Worm (Caenorhabditis elegans) whole organism, L1 larva: ENCODE measurements around the gene D1044.1.

ENCODE experiments used
- C04F5.9 ChIP-seq: sonication (generic microtip); optimal IDR thresholded peaks from 2 replicates; lab custom pipeline; 2016; ENCODE audit warnings: missing genetic modification characterization, missing compliant biosample characterization
- C34B4.2 ChIP-seq: sonication (generic microtip); optimal IDR thresholded peaks from 2 replicates; lab custom pipeline; 2017; ENCODE audit warnings: mild to moderate bottlenecking, missing genetic modification characterization, missing compliant biosample characterization
- Y116A8C.19 ChIP-seq: sonication (generic microtip); optimal IDR thresholded peaks from 2 replicates; lab custom pipeline; 2016; ENCODE audit warnings: missing compliant biosample characterization, missing genetic modification characterization, borderline replicate concordance
- aly-2 ChIP-seq: fragments of 150-350 bp; optimal IDR thresholded peaks from 2 replicates; lab custom pipeline; 2014; ENCODE audit warnings: missing biosample characterization, missing genetic modification characterization
- ama-1 ChIP-seq: fragments of 150-350 bp; optimal IDR thresholded peaks from 2 replicates; lab custom pipeline; 2014
- blmp-1 ChIP-seq: fragments of 150-350 bp; optimal IDR thresholded peaks from 2 replicates; lab custom pipeline; 2014; ENCODE audit warnings: missing biosample characterization, missing genetic modification characterization
- ceh-8 ChIP-seq: fragments of 200-800 bp; sonication (Bioruptor generic); optimal IDR thresholded peaks from 2 replicates; lab custom pipeline; 2018; ENCODE audit warnings: mild to moderate bottlenecking, missing genetic modification characterization, moderate library complexity, missing compliant biosample characterization
- ceh-82 ChIP-seq, 3 experiments: fragments of 150-350 bp in 1 of 3; sonication (generic microtip) in 2 of 3; optimal IDR thresholded peaks; 2 replicates each; lab custom pipeline; 2014 to 2017; ENCODE audit warnings: missing biosample characterization in 3 of 3, missing genetic modification characterization in 3 of 3
- ces-1 ChIP-seq: fragments of 150-350 bp; optimal IDR thresholded peaks from 2 replicates; lab custom pipeline; 2014; ENCODE audit warnings: missing biosample characterization, missing genetic modification reagents, missing genetic modification characterization
- dpl-1 ChIP-seq, 3 experiments: fragments of 150-350 bp in 2 of 3; sonication (generic microtip) in 1 of 3; optimal IDR thresholded peaks; 2 replicates each; lab custom pipeline; 2014 to 2017; ENCODE audit warnings: missing biosample characterization in 3 of 3, missing genetic modification characterization in 3 of 3, missing genetic modification reagents in 3 of 3
- dsc-1 ChIP-seq: sonication (generic microtip); optimal IDR thresholded peaks from 2 replicates; lab custom pipeline; 2016; ENCODE audit warnings: mild to moderate bottlenecking, missing genetic modification characterization, missing compliant biosample characterization
- efl-1 ChIP-seq, 4 experiments: fragments of 150-350 bp; optimal IDR thresholded peaks in 3 of 4; peaks in 1 of 4; 1 replicate in 1 of 4; 2 replicates in 3 of 4; lab custom pipeline; 2014; ENCODE audit warnings: missing biosample characterization in 2 of 4, missing genetic modification characterization in 2 of 4, missing genetic modification reagents in 2 of 4
- efl-3 ChIP-seq: fragments of 200-800 bp; sonication (Bioruptor generic); optimal IDR thresholded peaks from 2 replicates; lab custom pipeline; 2018; ENCODE audit warnings: mild to moderate bottlenecking, missing genetic modification characterization, missing compliant biosample characterization
- egl-13 ChIP-seq: sonication (generic microtip); optimal IDR thresholded peaks from 2 replicates; lab custom pipeline; 2016; ENCODE audit warnings: missing genotype, missing genetic modification reagents, missing genetic modification characterization, missing compliant biosample characterization
- egl-27 ChIP-seq, 2 experiments: fragments of 150-350 bp in 1 of 2; sonication (generic microtip); optimal IDR thresholded peaks; 3 replicates each; lab custom pipeline; 2017 to 2018; ENCODE audit warnings: missing biosample characterization in 2 of 2, missing genetic modification characterization in 2 of 2, missing genetic modification reagents in 2 of 2
- elt-2 ChIP-seq: sonication (generic microtip); optimal IDR thresholded peaks from 2 replicates; lab custom pipeline; 2016; ENCODE audit warnings: missing genetic modification characterization, mild to moderate bottlenecking, inconsistent platforms, missing compliant biosample characterization, missing genetic modification reagents
- elt-3 ChIP-seq, 6 experiments: fragments of 150-350 bp in 1 of 6; sonication (generic microtip); optimal IDR thresholded peaks; 2 replicates each; lab custom pipeline; 2017 to 2018; ENCODE audit warnings: missing biosample characterization in 6 of 6, missing genetic modification characterization in 6 of 6, inconsistent platforms in 1 of 6
- fkh-10 ChIP-seq: sonication (generic microtip); optimal IDR thresholded peaks from 2 replicates; lab custom pipeline; 2017; ENCODE audit warnings: missing biosample characterization, missing genetic modification reagents, missing genetic modification characterization
- fkh-4 ChIP-seq: sonication (generic microtip); optimal IDR thresholded peaks from 2 replicates; lab custom pipeline; 2016; ENCODE audit warnings: missing compliant biosample characterization, missing genetic modification characterization, borderline replicate concordance
- fkh-8 ChIP-seq: sonication (generic microtip); optimal IDR thresholded peaks from 2 replicates; lab custom pipeline; 2016; ENCODE audit warnings: mild to moderate bottlenecking, missing genetic modification characterization, missing compliant biosample characterization
- fos-1 ChIP-seq: fragments of 150-350 bp; optimal IDR thresholded peaks from 2 replicates; lab custom pipeline; 2014; ENCODE audit warnings: missing biosample characterization, missing genetic modification characterization
- hlh-17 ChIP-seq: fragments of 200-800 bp; sonication (Bioruptor generic); optimal IDR thresholded peaks from 2 replicates; lab custom pipeline; 2018; ENCODE audit warnings: missing genetic modification characterization, mild to moderate bottlenecking, missing compliant biosample characterization, moderate library complexity, borderline replicate concordance
- jun-1 ChIP-seq: fragments of 150-350 bp; optimal IDR thresholded peaks from 2 replicates; lab custom pipeline; 2014; ENCODE audit warnings: missing biosample characterization, missing genetic modification reagents, missing genetic modification characterization
- lin-13 ChIP-seq: fragments of 150-350 bp; optimal IDR thresholded peaks from 2 replicates; lab custom pipeline; 2014; ENCODE audit warnings: missing biosample characterization, missing genetic modification reagents, missing genetic modification characterization
- lin-14 ChIP-seq: fragments of 200-800 bp; sonication (Bioruptor generic); optimal IDR thresholded peaks from 2 replicates; lab custom pipeline; 2018; ENCODE audit warnings: mild to moderate bottlenecking, missing genetic modification characterization, moderate library complexity, missing compliant biosample characterization
- lin-15B ChIP-seq: fragments of 150-350 bp; sonication (generic microtip); optimal IDR thresholded peaks from 3 replicates; lab custom pipeline; 2014; ENCODE audit warnings: missing biosample characterization, missing genetic modification characterization
- lir-3 ChIP-seq: sonication (generic microtip); optimal IDR thresholded peaks from 2 replicates; lab custom pipeline; 2016; ENCODE audit warnings: mild to moderate bottlenecking, missing genetic modification characterization, moderate library complexity, missing compliant biosample characterization; ENCODE audit not compliant: poor library complexity
- mab-9 ChIP-seq: fragments of 200-800 bp; sonication (Bioruptor generic); IDR thresholded peaks from 2 replicates; pipeline ENCODE4 v1.3.6; 2022; ENCODE audit warnings: missing genetic modification reagents, missing genetic modification characterization, missing compliant biosample characterization
- nhr-11 ChIP-seq: fragments of 150-350 bp; optimal IDR thresholded peaks from 2 replicates; lab custom pipeline; 2014; ENCODE audit warnings: missing biosample characterization, missing genetic modification characterization
- nhr-19 ChIP-seq: fragments of 200-800 bp; sonication (Bioruptor generic); conservative IDR thresholded peaks from 2 replicates; pipeline ENCODE4 v1.3.6; 2022; ENCODE audit warnings: missing genetic modification characterization, missing compliant biosample characterization
- nhr-20 ChIP-seq: sonication (generic microtip); optimal IDR thresholded peaks from 2 replicates; lab custom pipeline; 2016; ENCODE audit warnings: mild to moderate bottlenecking, missing genetic modification characterization, missing compliant biosample characterization
- nhr-237 ChIP-seq: fragments of 150-350 bp; optimal IDR thresholded peaks from 2 replicates; lab custom pipeline; 2014; ENCODE audit warnings: missing biosample characterization, missing genetic modification characterization
- nhr-28 ChIP-seq: fragments of 150-350 bp; optimal IDR thresholded peaks from 2 replicates; lab custom pipeline; 2014; ENCODE audit warnings: missing biosample characterization, missing genetic modification characterization
- nhr-47 ChIP-seq: sonication (generic microtip); optimal IDR thresholded peaks from 2 replicates; lab custom pipeline; 2016; ENCODE audit warnings: mild to moderate bottlenecking, missing genetic modification characterization, moderate library complexity, missing compliant biosample characterization
- nhr-71 ChIP-seq: sonication (generic microtip); optimal IDR thresholded peaks from 2 replicates; lab custom pipeline; 2016; ENCODE audit warnings: mild to moderate bottlenecking, missing genetic modification characterization, moderate library complexity, missing compliant biosample characterization
- nhr-76 ChIP-seq: sonication (generic microtip); optimal IDR thresholded peaks from 2 replicates; lab custom pipeline; 2017; ENCODE audit warnings: missing biosample characterization, missing genetic modification characterization
- nhr-84 ChIP-seq: sonication (generic microtip); optimal IDR thresholded peaks from 2 replicates; lab custom pipeline; 2017; ENCODE audit warnings: missing biosample characterization, missing genetic modification characterization
- nhr-85 ChIP-seq: sonication (generic microtip); peaks from one replicate; lab custom pipeline; 2016; ENCODE audit warnings: missing genetic modification characterization, inconsistent platforms, missing compliant biosample characterization
- pag-3 ChIP-seq: sonication (generic microtip); optimal IDR thresholded peaks from 2 replicates; lab custom pipeline; 2017; ENCODE audit warnings: missing genetic modification characterization, mild to moderate bottlenecking, missing compliant biosample characterization, antibody characterized with exemption, borderline replicate concordance; ENCODE audit not compliant: insufficient read depth
- rnt-1 ChIP-seq: sonication (generic microtip); optimal IDR thresholded peaks from 2 replicates; lab custom pipeline; 2016; ENCODE audit warnings: mild to moderate bottlenecking, missing genetic modification characterization, moderate library complexity, missing compliant biosample characterization
- snpc-4 ChIP-seq: fragments of 150-350 bp; optimal IDR thresholded peaks from 2 replicates; lab custom pipeline; 2014; ENCODE audit warnings: missing biosample characterization, missing genetic modification characterization
- snu-23 ChIP-seq: sonication (generic microtip); optimal IDR thresholded peaks from 2 replicates; lab custom pipeline; 2016; ENCODE audit warnings: missing genetic modification characterization, missing compliant biosample characterization
- sox-4 ChIP-seq: sonication (generic microtip); optimal IDR thresholded peaks from 2 replicates; lab custom pipeline; 2016; ENCODE audit warnings: missing genetic modification characterization, missing compliant biosample characterization
- sptf-1 ChIP-seq: fragments of 150-350 bp; optimal IDR thresholded peaks from 2 replicates; lab custom pipeline; 2014; ENCODE audit warnings: missing biosample characterization, missing genetic modification characterization
- sup-37 ChIP-seq: fragments of 200-800 bp; sonication (Bioruptor generic); optimal IDR thresholded peaks from 2 replicates; lab custom pipeline; 2018; ENCODE audit warnings: mild to moderate bottlenecking, missing genetic modification characterization, missing compliant biosample characterization
- swsn-7 ChIP-seq: sonication (generic microtip); optimal IDR thresholded peaks from 2 replicates; lab custom pipeline; 2016; ENCODE audit warnings: missing genetic modification characterization, missing compliant biosample characterization
- unc-130 ChIP-seq: fragments of 150-350 bp; optimal IDR thresholded peaks from 2 replicates; lab custom pipeline; 2017; ENCODE audit warnings: missing biosample characterization, missing genetic modification characterization, inconsistent platforms
- unc-30 ChIP-seq: sonication (generic microtip); optimal IDR thresholded peaks from 2 replicates; lab custom pipeline; 2017; ENCODE audit warnings: missing biosample characterization, missing genetic modification characterization
- unc-86 ChIP-seq: sonication (generic microtip); optimal IDR thresholded peaks from 2 replicates; lab custom pipeline; 2016; ENCODE audit warnings: missing genetic modification characterization, missing compliant biosample characterization
- vab-15 ChIP-seq: sonication (generic microtip); optimal IDR thresholded peaks from 2 replicates; lab custom pipeline; 2017; ENCODE audit warnings: missing genotype, mild to moderate bottlenecking, missing genetic modification characterization, missing compliant biosample characterization
- ztf-4 ChIP-seq: fragments of 150-350 bp; optimal IDR thresholded peaks from 2 replicates; lab custom pipeline; 2014; ENCODE audit warnings: missing biosample characterization, missing genetic modification characterization

The D1044.1 gene

ce11 chrIII:5565699-5566098, 21.6 kb downstream of the D1044.1 start:
- TF ChIP-seq C04F5.9 (no peak), fos-1 (no peak), Y116A8C.19 (no peak), nhr-28 (tag; lab: Kevin White, UChicago) (no peak), ceh-8 (no peak), elt-2 (tag; lab: Kevin White, UChicago) (no peak), snpc-4 (tag; lab: Kevin White, UChicago) (no peak), sptf-1 (no peak), unc-30 (tag; lab: Kevin White, UChicago) (no peak), unc-86 (tag; lab: Kevin White, UChicago) (no peak), lin-13 (no peak), ceh-82 (tag; optimal IDR thresholded peaks at IDR 0.05; lab: Kevin White, UChicago) (no peak), unc-130 (tag; lab: Kevin White, UChicago) (no peak), swsn-7 (tag; lab: Kevin White, UChicago) (no peak), snu-23 (GFP tag; lab: Kevin White, UChicago) (peak; percentile 1), ama-1 (lab: Kevin White, UChicago) (no peak), ztf-4 (tag; lab: Kevin White, UChicago) (no peak), lin-15B (tag; lab: Kevin White, UChicago) (no peak), pag-3 (tag; lab: Kevin White, UChicago) (peak; percentile 89), nhr-19 (peak; percentile 13; the same call in 1 of the 2 replicates), nhr-85 (no peak), lin-14 (GFP tag; lab: Kevin White, UChicago) (peak; percentile 28), blmp-1 (tag; lab: Kevin White, UChicago) (no peak), nhr-11 (tag; lab: Kevin White, UChicago) (no peak), fkh-10 (GFP tag; lab: Kevin White, UChicago) (no peak), nhr-237 (tag; lab: Kevin White, UChicago) (no peak), elt-3 (tag; optimal IDR thresholded peaks at IDR 0.05; lab: Kevin White, UChicago) (no peak), nhr-76 (no peak), dsc-1 (tag; lab: Kevin White, UChicago) (peak; percentile 26), mab-9 (GFP tag; lab: Robert Waterston, UW) (no peak), egl-27 (tag; optimal IDR thresholded peaks at IDR 0.05; lab: Kevin White, UChicago) (no peak), fkh-8 (tag; lab: Kevin White, UChicago) (no peak), lir-3 (tag; lab: Kevin White, UChicago) (no peak), hlh-17 (GFP tag; lab: Kevin White, UChicago) (no peak), nhr-71 (peak; percentile 33), ces-1 (GFP tag; lab: Kevin White, UChicago) (no peak), rnt-1 (tag; lab: Kevin White, UChicago) (peak; percentile 55), aly-2 (tag; lab: Kevin White, UChicago) (no peak), nhr-84 (tag; lab: Kevin White, UChicago) (no peak), fkh-4 (tag; lab: Kevin White, UChicago) (no peak), egl-13 (no peak), sox-4 (no peak), sup-37 (GFP tag; lab: Kevin White, UChicago) (no peak), vab-15 (tag; lab: Kevin White, UChicago) (no peak), jun-1 (no peak), nhr-47 (tag; lab: Kevin White, UChicago) (no peak), efl-3 (GFP tag; lab: Kevin White, UChicago) (no peak), efl-1 (optimal IDR thresholded peaks at IDR 0.05; lab: Kevin White, UChicago) (no peak), efl-1 (GFP tag; optimal IDR thresholded peaks at IDR 0.05 in 1 of 2; lab: Kevin White, UChicago) (no peak), nhr-20 (tag; lab: Kevin White, UChicago) (no peak), dpl-1 (GFP tag; optimal IDR thresholded peaks at IDR 0.05; lab: Kevin White, UChicago) (no peak), C34B4.2 (tag; lab: Kevin White, UChicago) (no peak)
